Worm (Caenorhabditis elegans) whole organism, young adult: ENCODE results near the gene F55A11.11.

Experiments used
- B0336.3 ChIP-seq: fragments of 200-800 bp; sonication (Bioruptor generic); IDR thresholded peaks from 2 replicates; pipeline ENCODE4 v1.3.6; 2022; ENCODE audit warnings: missing genetic modification characterization, missing compliant biosample characterization
- F22D6.2 ChIP-seq: sonication (generic microtip); optimal IDR thresholded peaks from 2 replicates; lab custom pipeline; 2016; ENCODE audit warnings: mild to moderate bottlenecking, missing genetic modification characterization, missing compliant biosample characterization
- F49E8.2 ChIP-seq: sonication (generic microtip); optimal IDR thresholded peaks from 3 replicates; lab custom pipeline; 2017; ENCODE audit warnings: missing genetic modification characterization, mild to moderate bottlenecking, missing compliant biosample characterization, antibody characterized with exemption, moderate library complexity; ENCODE audit not compliant: insufficient read depth
- F57C9.4 ChIP-seq: sonication (generic microtip); optimal IDR thresholded peaks from 2 replicates; lab custom pipeline; 2017; ENCODE audit warnings: mild to moderate bottlenecking, missing genetic modification characterization, missing compliant biosample characterization
- T07F8.4 ChIP-seq: sonication (generic microtip); optimal IDR thresholded peaks from 2 replicates; lab custom pipeline; 2016; ENCODE audit warnings: mild to moderate bottlenecking, missing genetic modification characterization, moderate library complexity, missing compliant biosample characterization
- Y56A3A.18 ChIP-seq: fragments of 200-800 bp; sonication (Bioruptor generic); IDR thresholded peaks from 2 replicates; pipeline ENCODE4 v1.3.6; 2022; ENCODE audit warnings: missing genetic modification reagents, missing genetic modification characterization, missing compliant biosample characterization
- cebp-1 ChIP-seq, 2 experiments: fragments of 200-800 bp in 1 of 2; sonication (Bioruptor generic) in 1 of 2; sonication (generic microtip) in 1 of 2; IDR thresholded peaks in 1 of 2; optimal IDR thresholded peaks in 1 of 2; 2 replicates each; pipeline versions ENCODE4 v1.3.6 to Lab custom; 2017 to 2022; ENCODE audit warnings: missing compliant biosample characterization in 2 of 2, missing genetic modification characterization in 2 of 2, mild to moderate bottlenecking in 1 of 2, missing genetic modification reagents in 1 of 2, moderate library complexity in 1 of 2
- cebp-2 ChIP-seq: fragments of 200-800 bp; sonication (Bioruptor generic); IDR thresholded peaks from 2 replicates; pipeline ENCODE4 v1.3.6; 2022; ENCODE audit warnings: missing genetic modification characterization, missing compliant biosample characterization
- ceh-100 ChIP-seq: fragments of 200-800 bp; sonication (Bioruptor generic); IDR thresholded peaks from 2 replicates; pipeline ENCODE4 v1.3.6; 2022; ENCODE audit warnings: missing genetic modification reagents, missing genetic modification characterization, missing compliant biosample characterization
- ceh-91 ChIP-seq: fragments of 200-800 bp; sonication (Bioruptor generic); IDR thresholded peaks from 2 replicates; pipeline ENCODE4 v1.3.6; 2022; ENCODE audit warnings: missing genetic modification reagents, missing genetic modification characterization, missing compliant biosample characterization
- dox-1 ChIP-seq: fragments of 200-800 bp; sonication (Bioruptor generic); IDR thresholded peaks from 2 replicates; pipeline ENCODE4 v1.3.6; 2022; ENCODE audit warnings: missing genetic modification reagents, missing genetic modification characterization, missing compliant biosample characterization
- dpff-1 ChIP-seq: sonication (generic microtip); optimal IDR thresholded peaks from 2 replicates; lab custom pipeline; 2017; ENCODE audit warnings: mild to moderate bottlenecking, missing genetic modification characterization, missing compliant biosample characterization
- dpl-1 ChIP-seq: fragments of 150-350 bp; optimal IDR thresholded peaks from 2 replicates; lab custom pipeline; 2014; ENCODE audit warnings: missing biosample characterization, missing genetic modification reagents, missing genetic modification characterization
- egl-44 ChIP-seq: fragments of 200-800 bp; sonication (Bioruptor generic); IDR thresholded peaks from 2 replicates; pipeline ENCODE4 v1.3.6; 2022; ENCODE audit warnings: missing genetic modification reagents, missing genetic modification characterization, missing compliant biosample characterization
- ekl-4 ChIP-seq: fragments of 200-800 bp; sonication (Bioruptor generic); IDR thresholded peaks from 2 replicates; pipeline ENCODE4 v1.3.6; 2022; ENCODE audit warnings: missing genetic modification reagents, missing genetic modification characterization, missing compliant biosample characterization
- gei-17 ChIP-seq: fragments of 200-800 bp; sonication (Bioruptor generic); optimal IDR thresholded peaks from 2 replicates; lab custom pipeline; 2018; ENCODE audit warnings: mild to moderate bottlenecking, missing genetic modification characterization, missing compliant biosample characterization
- hmg-20 ChIP-seq: fragments of 200-800 bp; sonication (Bioruptor generic); IDR thresholded peaks from 2 replicates; pipeline ENCODE4 v1.3.6; 2022; ENCODE audit warnings: missing genetic modification reagents, missing genetic modification characterization, missing compliant biosample characterization
- let-607 ChIP-seq, 2 experiments: fragments of 200-800 bp in 1 of 2; sonication (Bioruptor generic) in 1 of 2; sonication (generic microtip) in 1 of 2; optimal IDR thresholded peaks; 2 replicates each; lab custom pipeline; 2016 to 2018; ENCODE audit warnings: mild to moderate bottlenecking in 2 of 2, missing compliant biosample characterization in 2 of 2, missing genetic modification characterization in 2 of 2, moderate library complexity in 2 of 2, missing genotype in 1 of 2
- lin-26 ChIP-seq: fragments of 200-800 bp; sonication (Bioruptor generic); IDR thresholded peaks from 2 replicates; pipeline ENCODE4 v1.3.6; 2022; ENCODE audit warnings: missing genetic modification reagents, missing genetic modification characterization, missing compliant biosample characterization
- lin-54 ChIP-seq: fragments of 200-800 bp; sonication (Bioruptor generic); optimal IDR thresholded peaks from 2 replicates; lab custom pipeline; 2018; ENCODE audit warnings: mild to moderate bottlenecking, missing genetic modification characterization, missing compliant biosample characterization
- lsl-1 ChIP-seq: fragments of 200-800 bp; sonication (Bioruptor generic); optimal IDR thresholded peaks from 2 replicates; lab custom pipeline; 2018; ENCODE audit warnings: mild to moderate bottlenecking, missing genetic modification characterization, moderate library complexity, missing compliant biosample characterization
- madf-8 ChIP-seq: fragments of 200-800 bp; sonication (Bioruptor generic); conservative IDR thresholded peaks from 2 replicates; pipeline ENCODE4 v1.3.6; 2022; ENCODE audit warnings: missing genetic modification reagents, missing genetic modification characterization, missing compliant biosample characterization
- mes-4 ChIP-seq: sonication (generic microtip); optimal IDR thresholded peaks from 2 replicates; lab custom pipeline; 2016; ENCODE audit warnings: missing genotype, missing genetic modification characterization, missing compliant biosample characterization
- mxl-1 ChIP-seq: sonication (generic microtip); optimal IDR thresholded peaks from 2 replicates; lab custom pipeline; 2016; ENCODE audit warnings: missing genetic modification characterization, missing compliant biosample characterization
- nhr-80 ChIP-seq: sonication (generic microtip); optimal IDR thresholded peaks from 2 replicates; lab custom pipeline; 2016; ENCODE audit warnings: missing genetic modification characterization, missing compliant biosample characterization
- pha-4 ChIP-seq: fragments of 150-350 bp; sonication (generic microtip); optimal IDR thresholded peaks from 2 replicates; lab custom pipeline; 2014; ENCODE audit warnings: missing biosample characterization, missing genetic modification reagents, missing genetic modification characterization
- snpc-4 ChIP-seq, 5 experiments: fragments of 150-350 bp in 1 of 5; sonication (generic microtip) in 4 of 5; optimal IDR thresholded peaks; 2 replicates each; lab custom pipeline; 2014 to 2018; ENCODE audit warnings: missing genetic modification characterization in 5 of 5, missing biosample characterization in 3 of 5, antibody characterized with exemption in 2 of 5, mild to moderate bottlenecking in 2 of 5, missing compliant biosample characterization in 2 of 5, missing genotype in 2 of 5, moderate library complexity in 2 of 5, missing genetic modification reagents in 1 of 5
- somi-1 ChIP-seq: fragments of 200-800 bp; sonication (Bioruptor generic); optimal IDR thresholded peaks from 2 replicates; lab custom pipeline; 2018; ENCODE audit warnings: mild to moderate bottlenecking, missing genetic modification characterization, missing compliant biosample characterization
- sptf-2 ChIP-seq: fragments of 200-800 bp; sonication (Bioruptor generic); optimal IDR thresholded peaks from 2 replicates; lab custom pipeline; 2018; ENCODE audit warnings: mild to moderate bottlenecking, missing genetic modification characterization, missing compliant biosample characterization
- tbp1 ChIP-seq: fragments of 200-800 bp; sonication (Bioruptor generic); optimal IDR thresholded peaks from 2 replicates; lab custom pipeline; 2018; ENCODE audit warnings: mild to moderate bottlenecking, missing genetic modification characterization, missing compliant biosample characterization
- tbx-9 ChIP-seq: sonication (generic microtip); optimal IDR thresholded peaks from 2 replicates; lab custom pipeline; 2016; ENCODE audit warnings: borderline replicate concordance, missing genetic modification characterization, inconsistent platforms, missing compliant biosample characterization
- unc-62 ChIP-seq: fragments of 150-350 bp; optimal IDR thresholded peaks from 2 replicates; lab custom pipeline; 2014; ENCODE audit warnings: missing biosample characterization, missing genetic modification reagents, missing genetic modification characterization
- ztf-18 ChIP-seq: sonication (generic microtip); optimal IDR thresholded peaks from 2 replicates; lab custom pipeline; 2016; ENCODE audit warnings: missing genotype, mild to moderate bottlenecking, missing genetic modification characterization, missing compliant biosample characterization
- ztf-22 ChIP-seq: fragments of 200-800 bp; sonication (Bioruptor generic); optimal IDR thresholded peaks from 2 replicates; lab custom pipeline; 2018; ENCODE audit warnings: mild to moderate bottlenecking, missing genetic modification characterization, moderate library complexity, missing compliant biosample characterization
- ztf-25 ChIP-seq: fragments of 200-800 bp; sonication (Bioruptor generic); IDR thresholded peaks from 2 replicates; pipeline ENCODE4 v1.3.6; 2022; ENCODE audit warnings: missing genetic modification reagents, missing genetic modification characterization, missing compliant biosample characterization
- ztf-28 ChIP-seq: fragments of 200-800 bp; sonication (Bioruptor generic); IDR thresholded peaks from 2 replicates; pipeline ENCODE4 v1.3.6; 2022; ENCODE audit warnings: missing genetic modification reagents, missing genetic modification characterization, missing compliant biosample characterization
- ztf-6 ChIP-seq: fragments of 200-800 bp; sonication (Bioruptor generic); IDR thresholded peaks from 2 replicates; pipeline ENCODE4 v1.3.6; 2022; ENCODE audit warnings: missing genetic modification reagents, missing genetic modification characterization, missing compliant biosample characterization

The F55A11.11 gene

DNA sequence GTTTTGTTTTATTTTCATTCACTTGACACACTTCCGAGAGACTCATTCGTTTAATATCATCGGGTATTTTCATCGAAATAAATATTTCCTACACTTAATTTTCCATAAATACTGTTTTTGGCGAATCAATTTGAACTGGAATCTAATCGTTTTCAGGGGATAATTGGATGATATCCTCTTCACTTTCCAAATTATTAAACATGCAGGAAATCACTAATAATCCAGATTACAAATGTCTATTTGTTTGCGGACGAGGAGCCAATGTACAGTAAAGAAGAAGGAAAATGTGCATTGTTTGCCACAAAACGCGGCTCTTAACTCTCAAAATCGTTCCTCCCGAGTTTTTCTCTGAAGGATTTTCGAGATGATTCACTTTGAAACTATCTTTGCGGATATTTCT is 6.4 kb upstream of the F55A11.11 start, which contains the start of gene F55A11.6:
TSS of gene F55A11.6 (plus strand) at position 301 of the 400 bp plus-strand sequence.
- no peak for TF ChIP-seq egl-44 (GFP tag; lab: Robert Waterston, UW)
- TF ChIP-seq cebp-2 (GFP tag; lab: Robert Waterston, UW): no peak
- TF ChIP-seq ztf-18 (tag; lab: Kevin White, UChicago): no peak
- no peak for TF ChIP-seq ztf-25 (GFP tag; lab: Robert Waterston, UW)
- no peak for TF ChIP-seq Y56A3A.18 (GFP tag; lab: Robert Waterston, UW)
- TF ChIP-seq dox-1 (GFP tag; lab: Robert Waterston, UW): no peak
- no peak for TF ChIP-seq hmg-20 (GFP tag; lab: Robert Waterston, UW)
- no peak for TF ChIP-seq F57C9.4 (tag; lab: Kevin White, UChicago)
- TF ChIP-seq mes-4 (tag; lab: Kevin White, UChicago): no peak
- no peak for TF ChIP-seq pha-4 (tag; lab: Kevin White, UChicago)
- no peak for TF ChIP-seq ztf-22 (GFP tag; lab: Kevin White, UChicago)
- no peak for TF ChIP-seq nhr-80 (tag; lab: Kevin White, UChicago)
- TF ChIP-seq let-607 (tag; optimal IDR thresholded peaks at IDR 0.05; lab: Kevin White, UChicago): no peak
- TF ChIP-seq sptf-2: no peak
- no peak for TF ChIP-seq B0336.3 (GFP tag; lab: Robert Waterston, UW)
- no peak for TF ChIP-seq T07F8.4 (tag; lab: Kevin White, UChicago)
- TF ChIP-seq F22D6.2 (tag; lab: Kevin White, UChicago): no peak
- TF ChIP-seq ceh-100 (GFP tag; lab: Robert Waterston, UW): no peak
- no peak for TF ChIP-seq mxl-1 (tag; lab: Kevin White, UChicago)

DNA sequence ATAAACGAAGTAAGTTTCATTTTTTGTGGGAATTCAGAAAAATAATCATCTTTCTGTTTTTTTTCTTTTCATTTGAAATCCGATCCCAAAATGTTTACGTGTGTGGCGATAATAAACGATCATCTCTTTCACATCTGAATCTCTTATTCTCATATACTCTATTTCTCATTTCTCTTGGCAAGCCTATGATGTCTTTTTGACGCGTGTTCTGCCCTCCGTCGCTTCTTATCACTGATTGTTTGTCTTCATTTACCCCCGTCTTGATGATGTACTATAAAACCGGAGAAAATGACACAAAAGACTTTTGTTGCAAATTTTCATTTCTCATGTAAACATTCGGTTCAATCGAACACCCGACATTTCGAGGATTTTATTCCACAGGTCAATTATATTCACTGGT is 5.1 kb upstream of the F55A11.11 start:
- TF ChIP-seq let-607 (tag; optimal IDR thresholded peaks at IDR 0.05; lab: Kevin White, UChicago) (peak in 1 of 2 experiments; percentile 24), tbp1 (GFP tag; lab: Kevin White, UChicago) (peak; percentile 12), ceh-91 (GFP tag; lab: Robert Waterston, UW) (no peak), ztf-28 (no peak), ztf-18 (tag; lab: Kevin White, UChicago) (no peak), madf-8 (GFP tag; lab: Robert Waterston, UW) (no peak), nhr-80 (tag; lab: Kevin White, UChicago) (peak; percentile 72), F49E8.2 (tag; lab: Kevin White, UChicago) (no peak), somi-1 (GFP tag; lab: Kevin White, UChicago) (peak; percentile 40)

DNA sequence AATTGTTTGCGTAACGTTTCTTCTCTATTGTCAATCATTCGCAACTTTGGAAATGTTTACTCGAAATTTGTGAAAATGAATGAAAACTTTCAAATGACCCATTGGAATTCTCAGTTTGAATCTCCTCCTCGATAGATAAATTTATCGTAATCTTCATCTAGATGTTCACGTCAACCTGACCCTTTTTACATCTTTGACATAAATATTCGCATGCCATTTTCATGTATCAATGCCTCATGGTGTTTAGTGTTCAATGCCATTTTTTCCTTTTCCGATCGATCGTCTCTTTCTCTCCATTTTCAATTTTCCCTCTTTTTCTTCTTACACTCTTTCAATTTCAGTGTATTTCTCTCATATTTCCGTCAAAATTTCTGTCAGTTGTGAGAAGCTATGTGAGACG is 3.6 kb upstream of the F55A11.11 start:
- TF ChIP-seq mes-4 (tag; lab: Kevin White, UChicago): no peak

DNA sequence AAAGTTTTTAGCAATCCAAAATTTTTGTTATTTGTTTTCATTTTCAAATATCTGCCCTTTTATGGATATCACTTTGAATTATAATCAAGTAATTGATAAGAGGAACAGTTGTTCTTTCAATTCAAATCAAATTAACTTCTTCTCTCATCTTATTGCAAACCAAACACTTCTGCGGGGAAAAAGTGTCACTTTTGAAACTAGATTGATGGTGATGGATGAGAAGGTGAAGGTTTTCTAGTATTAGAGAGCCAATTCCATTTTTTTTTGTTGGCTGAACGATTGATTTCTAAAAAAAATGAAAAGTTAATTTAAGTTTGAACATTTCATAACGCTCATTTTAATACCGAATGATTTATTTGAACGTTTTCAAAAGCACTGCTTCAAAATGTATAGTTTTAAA is 3.1 kb upstream of the F55A11.11 start:
- no peak for TF ChIP-seq B0336.3 (GFP tag; lab: Robert Waterston, UW)
- no peak for TF ChIP-seq egl-44 (GFP tag; lab: Robert Waterston, UW)
- no peak for TF ChIP-seq lin-26
- no peak for TF ChIP-seq lin-54 (GFP tag; lab: Kevin White, UChicago)
- TF ChIP-seq tbx-9 (tag; lab: Kevin White, UChicago): no peak
- TF ChIP-seq somi-1 (GFP tag; lab: Kevin White, UChicago): no peak
- TF ChIP-seq dpff-1 (tag; lab: Kevin White, UChicago): no peak
- no peak for TF ChIP-seq ekl-4 (GFP tag; lab: Robert Waterston, UW)
- no peak for TF ChIP-seq dpl-1 (GFP tag; lab: Kevin White, UChicago)
- no peak for TF ChIP-seq sptf-2
- TF ChIP-seq tbp1 (GFP tag; lab: Kevin White, UChicago): no peak
- TF ChIP-seq unc-62 (GFP tag; lab: Kevin White, UChicago): no peak
- no peak for TF ChIP-seq ztf-6 (GFP tag; lab: Robert Waterston, UW)
- no peak for TF ChIP-seq cebp-1 (GFP tag; IDR thresholded peaks at IDR 0.05; lab: Robert Waterston, UW)
- no peak for TF ChIP-seq cebp-1 (tag; optimal IDR thresholded peaks at IDR 0.05; lab: Kevin White, UChicago)
- no peak for TF ChIP-seq snpc-4 (GFP tag; optimal IDR thresholded peaks at IDR 0.05; lab: Kevin White, UChicago)
- no peak for TF ChIP-seq snpc-4 (tag; optimal IDR thresholded peaks at IDR 0.05; lab: Kevin White, UChicago)
- no peak for TF ChIP-seq gei-17 (GFP tag; lab: Kevin White, UChicago)
- TF ChIP-seq lsl-1 (GFP tag; lab: Kevin White, UChicago): no peak
- TF ChIP-seq ztf-22 (GFP tag; lab: Kevin White, UChicago): no peak
